Worm (Caenorhabditis elegans): ENCODE data around the gene mppb-1.

Gene mppb-1

DNA sequence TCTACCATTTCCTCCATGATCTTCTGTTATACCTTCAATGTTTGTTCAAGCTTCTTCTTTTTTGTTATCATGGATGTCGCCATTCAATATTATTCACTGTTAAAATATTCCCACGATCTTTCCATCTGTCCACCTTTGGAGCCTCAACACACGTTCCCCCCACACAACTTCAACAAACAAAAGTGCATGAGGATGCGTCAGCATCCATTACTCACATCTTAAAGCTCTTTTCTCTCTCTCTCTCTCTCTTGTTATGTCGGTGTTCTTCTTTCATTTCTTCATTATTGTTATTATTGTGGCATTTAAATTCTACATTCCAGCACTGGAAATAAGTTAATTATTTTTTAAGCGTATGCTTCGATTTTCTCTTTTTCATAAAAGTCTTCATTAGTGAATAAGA, 39.6 kb downstream of the mppb-1 start:
- TF ChIP-seq ztf-4 (tag; optimal IDR thresholded peaks at IDR 0.05) (no peak), pha-4 (tag; optimal IDR thresholded peaks at IDR 0.05) (peak; percentile 53)

- no peak for TF ChIP-seq nhr-25 (tag; optimal IDR thresholded peaks at IDR 0.05)
- no peak for TF ChIP-seq nhr-28 (tag; optimal IDR thresholded peaks at IDR 0.05)
- no peak for TF ChIP-seq daf-12 (tag; optimal IDR thresholded peaks at IDR 0.05)
- TF ChIP-seq elt-2 (tag; optimal IDR thresholded peaks at IDR 0.05) = peak; percentile 66
- TF ChIP-seq unc-62 (GFP tag; optimal IDR thresholded peaks at IDR 0.05) = no peak
- peak; percentile 35 for TF ChIP-seq pha-4 (tag; optimal IDR thresholded peaks at IDR 0.05)
- no peak for TF ChIP-seq ceh-9 (tag; optimal IDR thresholded peaks at IDR 0.05)
- no peak for TF ChIP-seq fos-1 (tag; optimal IDR thresholded peaks at IDR 0.05)
- no peak for TF ChIP-seq ama-1 (optimal IDR thresholded peaks at IDR 0.05)
- no peak for TF ChIP-seq nhr-67 (tag; optimal IDR thresholded peaks at IDR 0.05)
- no peak for TF ChIP-seq tbx-2 (tag; optimal IDR thresholded peaks at IDR 0.05)
- no peak for TF ChIP-seq nhr-23 (tag; optimal IDR thresholded peaks at IDR 0.05)
Observed at ce11 chrIV:9116452-9116851, 42.0 kb downstream of the mppb-1 start.

- TF ChIP-seq aly-2 (tag; optimal IDR thresholded peaks at IDR 0.05) (no peak), nhr-25 (tag; optimal IDR thresholded peaks at IDR 0.05) (no peak), elt-2 (tag; optimal IDR thresholded peaks at IDR 0.05) (no peak), lin-39 (tag; optimal IDR thresholded peaks at IDR 0.05) (no peak), fkh-10 (GFP tag; optimal IDR thresholded peaks at IDR 0.05) (no peak), ztf-4 (tag; optimal IDR thresholded peaks at IDR 0.05) (no peak), egl-27 (tag; optimal IDR thresholded peaks at IDR 0.05) (no peak), sea-2 (GFP tag; optimal IDR thresholded peaks at IDR 0.05) (no peak), ceh-28 (tag; optimal IDR thresholded peaks at IDR 0.05) (no peak), ztf-11 (tag; optimal IDR thresholded peaks at IDR 0.05) (no peak), tbx-2 (tag; optimal IDR thresholded peaks at IDR 0.05) (no peak), nhr-28 (tag; optimal IDR thresholded peaks at IDR 0.05) (no peak), mml-1 (tag; optimal IDR thresholded peaks at IDR 0.05) (no peak), elt-1 (tag; optimal IDR thresholded peaks at IDR 0.05) (no peak), fkh-2 (tag; optimal IDR thresholded peaks at IDR 0.05) (no peak), nhr-76 (tag; optimal IDR thresholded peaks at IDR 0.05) (no peak), nfya-1 (tag; optimal IDR thresholded peaks at IDR 0.05; ENCODE audit: insufficient read depth) (no peak)
Observed at ce11 chrIV:9117700-9118099, 43.2 kb downstream of the mppb-1 start.

DNA sequence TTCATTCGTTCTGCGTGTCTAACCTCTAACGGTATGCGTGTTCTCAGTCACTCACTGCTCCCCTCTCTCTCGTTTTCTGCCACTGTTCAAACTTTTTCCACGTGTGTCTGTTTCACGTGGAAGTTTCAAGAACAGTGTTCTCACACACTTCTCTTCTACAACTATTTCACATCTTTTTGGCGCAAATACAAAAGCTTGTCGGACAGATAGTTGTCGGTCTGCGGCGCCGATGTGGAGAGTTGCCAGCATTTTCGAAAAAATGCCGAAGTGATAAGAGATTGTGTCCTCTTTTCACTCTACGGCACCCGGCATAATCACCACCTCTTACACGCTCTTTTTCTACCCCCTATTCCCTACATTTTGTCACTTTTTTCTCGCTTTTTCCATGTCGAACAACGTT, 43.9 kb downstream of the mppb-1 start:
- TF ChIP-seq mdl-1 (tag; optimal IDR thresholded peaks at IDR 0.05) = no peak
- peak; percentile 79 for TF ChIP-seq elt-2 (tag; optimal IDR thresholded peaks at IDR 0.05)
- no peak for TF ChIP-seq unc-39 (tag; optimal IDR thresholded peaks at IDR 0.05)
- no peak for TF ChIP-seq ama-1 (optimal IDR thresholded peaks at IDR 0.05)
- no peak for TF ChIP-seq snpc-4 (tag; optimal IDR thresholded peaks at IDR 0.05)
- TF ChIP-seq ceh-9 (tag; optimal IDR thresholded peaks at IDR 0.05) = no peak
- TF ChIP-seq nhr-12 (tag; optimal IDR thresholded peaks at IDR 0.05) = no peak
- TF ChIP-seq nhr-28 (tag; optimal IDR thresholded peaks at IDR 0.05) = no peak
- TF ChIP-seq zag-1 (tag; optimal IDR thresholded peaks at IDR 0.05) = no peak
- no peak for TF ChIP-seq ceh-16 (tag; optimal IDR thresholded peaks at IDR 0.05)
- TF ChIP-seq mml-1 (tag; optimal IDR thresholded peaks at IDR 0.05) = no peak
- TF ChIP-seq pqm-1 (tag; optimal IDR thresholded peaks at IDR 0.05) = peak; percentile 14
- TF ChIP-seq pha-4 (tag; optimal IDR thresholded peaks at IDR 0.05) = peak; percentile 31
- no peak for TF ChIP-seq ztf-11 (tag; optimal IDR thresholded peaks at IDR 0.05)
- TF ChIP-seq hmg-11 (tag; optimal IDR thresholded peaks at IDR 0.05) = no peak
- TF ChIP-seq ceh-28 (tag; optimal IDR thresholded peaks at IDR 0.05) = no peak

- TF ChIP-seq egl-5 (tag; optimal IDR thresholded peaks at IDR 0.05) = no peak
- no peak for TF ChIP-seq nhr-11 (tag; optimal IDR thresholded peaks at IDR 0.05)
- no peak for TF ChIP-seq elt-2 (tag; optimal IDR thresholded peaks at IDR 0.05)
- TF ChIP-seq lin-15B (tag; optimal IDR thresholded peaks at IDR 0.05) = no peak
- no peak for TF ChIP-seq skn-1 (tag; optimal IDR thresholded peaks at IDR 0.05)
- TF ChIP-seq nhr-28 (tag; optimal IDR thresholded peaks at IDR 0.05) = no peak
- TF ChIP-seq lin-39 (tag; optimal IDR thresholded peaks at IDR 0.05) = no peak
- no peak for TF ChIP-seq mdl-1 (tag; optimal IDR thresholded peaks at IDR 0.05)
- no peak for TF ChIP-seq nhr-237 (tag; optimal IDR thresholded peaks at IDR 0.05)
Observed at ce11 chrIV:9118792-9119191, 44.3 kb downstream of the mppb-1 start, which contains the start of gene nrfl-1. nrfl-1 (plus strand) TSS chrIV:9119092.
